Worm (Caenorhabditis elegans) whole organism, L3 larva: ENCODE results near the gene T06E4.21.
A peak's percentile ranks its signal among the peaks of the same experiment; 100 is the strongest.

ENCODE experiments used
- aly-2 ChIP-seq: fragments of 150-350 bp; optimal IDR thresholded peaks from 2 replicates; lab custom pipeline; 2014; ENCODE audit warnings: missing biosample characterization, missing genetic modification characterization
- ceh-82 ChIP-seq: fragments of 150-350 bp; optimal IDR thresholded peaks from 2 replicates; lab custom pipeline; 2014; ENCODE audit warnings: missing biosample characterization, missing genetic modification characterization
- daf-12 ChIP-seq: fragments of 150-350 bp; optimal IDR thresholded peaks from 2 replicates; lab custom pipeline; 2014; ENCODE audit warnings: missing biosample characterization, missing genetic modification reagents, missing genetic modification characterization
- egl-27 ChIP-seq: sonication (generic microtip); optimal IDR thresholded peaks from 4 replicates; lab custom pipeline; 2017; ENCODE audit warnings: missing biosample characterization, missing genetic modification reagents, missing genetic modification characterization
- egl-5 ChIP-seq: fragments of 150-350 bp; optimal IDR thresholded peaks from 2 replicates; lab custom pipeline; 2017; ENCODE audit warnings: missing biosample characterization, missing genetic modification reagents, missing genetic modification characterization, inconsistent platforms
- elt-2 ChIP-seq: sonication (generic microtip); optimal IDR thresholded peaks from 2 replicates; lab custom pipeline; 2016; ENCODE audit warnings: missing genetic modification reagents, mild to moderate bottlenecking, missing genetic modification characterization, missing compliant biosample characterization
- fkh-10 ChIP-seq: sonication (generic microtip); optimal IDR thresholded peaks from 2 replicates; lab custom pipeline; 2017; ENCODE audit warnings: missing biosample characterization, missing genetic modification reagents, missing genetic modification characterization
- fkh-2 ChIP-seq: fragments of 150-350 bp; optimal IDR thresholded peaks from 2 replicates; lab custom pipeline; 2014; ENCODE audit warnings: missing biosample characterization, missing genetic modification reagents, missing genetic modification characterization
- fos-1 ChIP-seq: fragments of 150-350 bp; optimal IDR thresholded peaks from 2 replicates; lab custom pipeline; 2014; ENCODE audit warnings: missing biosample characterization, missing genetic modification characterization
- hmg-11 ChIP-seq: sonication (generic microtip); optimal IDR thresholded peaks from 2 replicates; lab custom pipeline; 2016; ENCODE audit warnings: missing genetic modification characterization, missing compliant biosample characterization
- lin-15B ChIP-seq: fragments of 150-350 bp; optimal IDR thresholded peaks from 2 replicates; lab custom pipeline; 2014; ENCODE audit warnings: missing biosample characterization, missing genetic modification characterization
- lin-39 ChIP-seq: fragments of 150-350 bp; optimal IDR thresholded peaks from 2 replicates; lab custom pipeline; 2018; ENCODE audit warnings: missing biosample characterization, missing genetic modification reagents, missing genetic modification characterization
- lsy-12 ChIP-seq: sonication (generic microtip); optimal IDR thresholded peaks from 2 replicates; lab custom pipeline; 2016; ENCODE audit warnings: mild to moderate bottlenecking, missing genetic modification characterization, missing compliant biosample characterization
- mml-1 ChIP-seq: fragments of 150-350 bp; sonication (generic microtip); optimal IDR thresholded peaks from 3 replicates; lab custom pipeline; 2014; ENCODE audit warnings: missing biosample characterization, missing genetic modification characterization
- nfya-1 ChIP-seq: sonication (generic microtip); optimal IDR thresholded peaks from 2 replicates; lab custom pipeline; 2017; ENCODE audit warnings: missing genetic modification characterization, mild to moderate bottlenecking, missing compliant biosample characterization, antibody characterized with exemption, moderate library complexity; ENCODE audit not compliant: insufficient read depth
- nhr-11 ChIP-seq: fragments of 150-350 bp; optimal IDR thresholded peaks from 2 replicates; lab custom pipeline; 2014; ENCODE audit warnings: missing biosample characterization, missing genetic modification characterization
- nhr-23 ChIP-seq: fragments of 150-350 bp; optimal IDR thresholded peaks from 2 replicates; lab custom pipeline; 2014; ENCODE audit warnings: missing biosample characterization, missing genetic modification reagents, missing genetic modification characterization
- nhr-237 ChIP-seq: fragments of 150-350 bp; optimal IDR thresholded peaks from 2 replicates; lab custom pipeline; 2014; ENCODE audit warnings: missing biosample characterization, missing genetic modification characterization
- nhr-25 ChIP-seq: sonication (generic microtip); optimal IDR thresholded peaks from 2 replicates; lab custom pipeline; 2017; ENCODE audit warnings: missing biosample characterization, missing genetic modification characterization
- nhr-43 ChIP-seq: sonication (generic microtip); optimal IDR thresholded peaks from 2 replicates; lab custom pipeline; 2016; ENCODE audit warnings: mild to moderate bottlenecking, missing genetic modification characterization, missing compliant biosample characterization; ENCODE audit not compliant: poor library complexity, severe bottlenecking
- nhr-67 ChIP-seq: fragments of 150-350 bp; optimal IDR thresholded peaks from 2 replicates; lab custom pipeline; 2014; ENCODE audit warnings: missing biosample characterization, missing genetic modification characterization
- nhr-76 ChIP-seq: fragments of 150-350 bp; sonication (generic microtip); optimal IDR thresholded peaks from 5 replicates; lab custom pipeline; 2014; ENCODE audit warnings: missing biosample characterization, missing genetic modification characterization
- pha-4 ChIP-seq: fragments of 150-350 bp; optimal IDR thresholded peaks from 2 replicates; lab custom pipeline; 2014; ENCODE audit warnings: missing biosample characterization, missing genetic modification reagents, missing genetic modification characterization
- pqm-1 ChIP-seq: fragments of 150-350 bp; optimal IDR thresholded peaks from 2 replicates; lab custom pipeline; 2017; ENCODE audit warnings: missing biosample characterization, missing genetic modification characterization, inconsistent platforms
- sea-2 ChIP-seq: fragments of 150-350 bp; sonication (generic microtip); optimal IDR thresholded peaks from 4 replicates; lab custom pipeline; 2014; ENCODE audit warnings: missing biosample characterization, missing genetic modification reagents, missing genetic modification characterization
- skn-1 ChIP-seq: fragments of 150-350 bp; optimal IDR thresholded peaks from 2 replicates; lab custom pipeline; 2014; ENCODE audit warnings: missing biosample characterization, missing genetic modification characterization
- snpc-4 ChIP-seq: fragments of 150-350 bp; optimal IDR thresholded peaks from 2 replicates; lab custom pipeline; 2014; ENCODE audit warnings: missing biosample characterization, missing genetic modification characterization
- unc-62 ChIP-seq: fragments of 150-350 bp; sonication (generic microtip); optimal IDR thresholded peaks from 4 replicates; lab custom pipeline; 2014; ENCODE audit warnings: missing biosample characterization, missing genetic modification reagents, missing genetic modification characterization
- zag-1 ChIP-seq: fragments of 150-350 bp; optimal IDR thresholded peaks from 2 replicates; lab custom pipeline; 2014; ENCODE audit warnings: missing biosample characterization, missing genetic modification characterization
- ztf-11 ChIP-seq: fragments of 150-350 bp; optimal IDR thresholded peaks from 2 replicates; lab custom pipeline; 2014; ENCODE audit warnings: missing biosample characterization, missing genetic modification characterization

T06E4.21 gene

ce11 chrV:9690728-9691127 is 39.3 kb downstream of the T06E4.21 start:
- TF ChIP-seq pha-4 (tag; lab: Kevin White, UChicago) (peak; percentile 57), snpc-4 (tag; lab: Kevin White, UChicago) (peak; percentile 18), nhr-25 (tag; lab: Kevin White, UChicago) (peak; percentile 51), daf-12 (tag; lab: Kevin White, UChicago) (no peak), elt-2 (tag; lab: Kevin White, UChicago) (peak; percentile 11), lin-15B (tag; lab: Kevin White, UChicago) (peak; percentile 41), nhr-11 (tag; lab: Kevin White, UChicago) (no peak), ztf-11 (tag; lab: Kevin White, UChicago) (no peak), fkh-10 (no peak), skn-1 (peak; percentile 22), hmg-11 (tag; lab: Kevin White, UChicago) (peak; percentile 72), lsy-12 (tag; lab: Kevin White, UChicago) (peak; percentile 15), sea-2 (GFP tag; lab: Kevin White, UChicago) (no peak), nhr-23 (tag; lab: Kevin White, UChicago) (peak; percentile 41)

- peak; percentile 20 for TF ChIP-seq snpc-4 (tag; lab: Kevin White, UChicago)
- TF ChIP-seq ceh-82 (tag; lab: Kevin White, UChicago), result no peak
- TF ChIP-seq lin-39 (tag; lab: Kevin White, UChicago), result peak; percentile 59
- peak; percentile 17 for TF ChIP-seq fkh-10
- TF ChIP-seq egl-5, result peak; percentile 12
- peak; percentile 84 for TF ChIP-seq nfya-1
- TF ChIP-seq elt-2 (tag; lab: Kevin White, UChicago), result peak; percentile 43
- TF ChIP-seq lin-15B (tag; lab: Kevin White, UChicago), result peak; percentile 38
- TF ChIP-seq pqm-1 (tag; lab: Kevin White, UChicago), result no peak
- no peak for TF ChIP-seq lsy-12 (tag; lab: Kevin White, UChicago)
- peak; percentile 45 for TF ChIP-seq hmg-11 (tag; lab: Kevin White, UChicago)
- peak; percentile 51 for TF ChIP-seq pha-4 (tag; lab: Kevin White, UChicago)
Observed at ce11 chrV:9692109-9692581, 40.8 kb downstream of the T06E4.21 start, which contains the start of gene ztf-9. TSS of gene ztf-9 (minus strand) at chrV:9692159.

- TF ChIP-seq snpc-4 (tag; lab: Kevin White, UChicago) (no peak), lin-39 (tag; lab: Kevin White, UChicago) (no peak), ztf-11 (tag; lab: Kevin White, UChicago) (no peak), ceh-82 (tag; lab: Kevin White, UChicago) (no peak), nhr-237 (no peak), aly-2 (tag; lab: Kevin White, UChicago) (no peak), mml-1 (tag; lab: Kevin White, UChicago) (no peak), nfya-1 (no peak), nhr-67 (tag; lab: Kevin White, UChicago) (no peak)
Observed at ce11 chrV:9692649-9693112, 41.3 kb downstream of the T06E4.21 start, which contains the start of gene ZK287.7. TSS of gene ZK287.7 (plus strand) at chrV:9693062.

- TF ChIP-seq nhr-76 (tag; lab: Kevin White, UChicago) (no peak), nhr-43 (no peak), nhr-11 (tag; lab: Kevin White, UChicago) (no peak), fos-1 (no peak), mml-1 (tag; lab: Kevin White, UChicago) (no peak), nfya-1 (no peak), egl-5 (no peak), fkh-2 (tag; lab: Kevin White, UChicago) (no peak), zag-1 (tag; lab: Kevin White, UChicago) (no peak), aly-2 (tag; lab: Kevin White, UChicago) (no peak), lin-15B (tag; lab: Kevin White, UChicago) (no peak), nhr-23 (tag; lab: Kevin White, UChicago) (no peak), nhr-237 (no peak), egl-27 (tag; lab: Kevin White, UChicago) (no peak), hmg-11 (tag; lab: Kevin White, UChicago) (no peak), unc-62 (GFP tag; lab: Kevin White, UChicago) (no peak), pqm-1 (tag; lab: Kevin White, UChicago) (no peak)
Observed at ce11 chrV:9696715-9697114, 45.3 kb downstream of the T06E4.21 start, which contains the start of gene her-1. TSS of gene her-1 (plus strand) at chrV:9697015.

ce11 chrV:9699216-9699615 is 47.8 kb downstream of the T06E4.21 start:
- TF ChIP-seq nhr-23 (tag; lab: Kevin White, UChicago) (no peak), nhr-25 (tag; lab: Kevin White, UChicago) (no peak), elt-2 (tag; lab: Kevin White, UChicago) (peak; percentile 15)
- TF ChIP-seq, all 47 proteins: peak for 1
